Worm (Caenorhabditis elegans): Measurements from ENCODE around the gene F11A5.15.

DNA sequence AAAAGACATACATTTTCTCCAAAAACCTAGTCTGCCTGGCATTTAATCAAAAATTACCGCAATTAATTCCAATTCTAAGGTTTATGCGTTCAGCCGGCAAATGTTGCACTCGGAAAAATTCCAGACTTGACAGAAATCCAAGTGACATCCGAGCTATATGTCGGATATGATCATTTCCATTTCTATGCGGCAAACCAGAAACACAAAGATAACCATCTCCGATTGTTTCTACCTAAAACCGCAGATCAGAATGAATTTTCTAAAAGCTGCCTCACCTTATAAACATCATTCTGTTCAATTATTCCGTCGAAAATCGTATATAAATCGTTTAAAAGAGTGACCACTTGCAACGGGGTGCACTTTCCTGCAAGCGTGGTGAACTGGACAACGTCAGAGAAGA is 30.7 kb upstream of the F11A5.15 start:
- TF ChIP-seq tlf-1 (GFP tag; optimal IDR thresholded peaks at IDR 0.05) (no peak), F55B11.4 (tag; optimal IDR thresholded peaks at IDR 0.05; ENCODE audit: borderline replicate concordance, insufficient read depth) (no peak), somi-1 (GFP tag; optimal IDR thresholded peaks at IDR 0.05) (no peak), nfyb-1 (GFP tag; IDR thresholded peaks at IDR 0.05) (no peak), unc-62 (GFP tag; optimal IDR thresholded peaks at IDR 0.05) (no peak), Y56A3A.18 (GFP tag; IDR thresholded peaks at IDR 0.05) (no peak), nfya-1 (tag; optimal IDR thresholded peaks at IDR 0.05; ENCODE audit: borderline replicate concordance, insufficient read depth) (no peak), ceh-100 (GFP tag; IDR thresholded peaks at IDR 0.05) (no peak), akir-1 (GFP tag; optimal IDR thresholded peaks at IDR 0.05) (no peak), cebp-1 (GFP tag; IDR thresholded peaks at IDR 0.05) (no peak), cebp-1 (tag; optimal IDR thresholded peaks at IDR 0.05) (no peak), attf-3 (GFP tag; conservative IDR thresholded peaks at IDR 0.05) (no peak)
